Fruit fly (Drosophila melanogaster): ENCODE data around the gene FoxK.
A peak's percentile ranks its signal among the peaks of the same experiment; 100 is the strongest.

FoxK gene

DNA sequence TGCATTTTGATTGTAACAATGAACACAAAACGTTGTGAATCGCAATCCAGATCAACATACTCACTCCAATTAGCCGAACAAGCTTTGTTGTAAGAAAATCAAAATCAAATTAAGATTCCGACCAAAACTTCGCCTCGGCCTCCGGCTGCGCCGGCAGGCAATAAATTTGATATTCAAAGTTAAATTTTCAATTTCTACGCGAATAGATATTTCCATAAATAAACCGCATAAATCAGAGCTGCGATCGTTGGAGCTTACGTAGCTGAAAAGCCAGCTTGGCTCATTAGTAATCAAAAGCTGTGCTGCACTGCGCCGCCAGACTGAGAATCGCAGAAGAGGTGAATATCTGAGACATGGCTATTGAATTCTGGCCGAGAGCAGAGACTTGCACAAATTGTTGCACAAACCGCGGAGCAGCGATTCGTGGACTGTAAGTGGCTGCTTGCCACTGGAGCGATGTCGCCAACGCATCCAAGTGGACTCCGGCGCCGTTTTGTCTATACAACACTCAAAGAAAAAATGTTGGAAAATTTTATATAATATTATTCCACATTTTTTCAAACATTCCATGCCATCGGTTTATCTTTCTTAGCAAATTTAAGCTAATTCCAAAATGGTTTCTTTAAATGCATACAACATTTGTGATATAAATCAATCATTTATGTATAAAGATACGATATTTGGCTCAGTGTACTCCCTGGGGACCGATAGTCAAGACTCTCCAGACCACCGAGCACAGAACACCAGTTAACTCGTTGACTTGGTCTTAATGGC is 28.1 kb upstream of the FoxK start (continued):
- peak; percentile 22 to 74 for TF ChIP-seq salr (GFP tag; optimal IDR thresholded peaks at IDR 0.05)
- TF ChIP-seq Ets96B (tag; optimal IDR thresholded peaks at IDR 0.05): peak; percentile 88
- TF ChIP-seq Eip75B (GFP tag; optimal IDR thresholded peaks at IDR 0.05): peak; percentile 63
- TF ChIP-seq CG6163 (GFP tag; IDR thresholded peaks at IDR 0.05): peak; percentile 85
- TF ChIP-seq net (GFP tag; optimal IDR thresholded peaks at IDR 0.05): peak; percentile 60
- no peak for TF ChIP-seq svp (GFP tag)
- TF ChIP-seq OdsH (GFP tag; optimal IDR thresholded peaks at IDR 0.05): peak; percentile 63
- peak; percentile 62 for TF ChIP-seq CG9139 (GFP tag; optimal IDR thresholded peaks at IDR 0.05)
- TF ChIP-seq CG6276 (GFP tag; optimal IDR thresholded peaks at IDR 0.05): peak; percentile 69
- TF ChIP-seq ss (GFP tag; optimal IDR thresholded peaks at IDR 0.05): peak; percentile 62 to 73
- peak; percentile 19 for TF ChIP-seq CG6792 (GFP tag; optimal IDR thresholded peaks at IDR 0.05)
- no peak for TF ChIP-seq lz (GFP tag; optimal IDR thresholded peaks at IDR 0.05)
- peak; percentile 76 for TF ChIP-seq spab (GFP tag; optimal IDR thresholded peaks at IDR 0.05)
- no peak for TF ChIP-seq CG6854 (GFP tag; optimal IDR thresholded peaks at IDR 0.05)
- TF ChIP-seq CG16779 (tag; optimal IDR thresholded peaks at IDR 0.05): peak; percentile 51
- peak; percentile 82 for TF ChIP-seq CG3919 (GFP tag; optimal IDR thresholded peaks at IDR 0.05)
- no peak; the same call in 1 of the 2 replicates for TF ChIP-seq Gug (GFP tag; IDR thresholded peaks at IDR 0.05)
- TF ChIP-seq Hr39 (GFP tag; optimal IDR thresholded peaks at IDR 0.05): no peak
- no peak for TF ChIP-seq Sox15 (GFP tag; optimal IDR thresholded peaks at IDR 0.05)
- TF ChIP-seq CG3032 (tag; optimal IDR thresholded peaks at IDR 0.05): peak; percentile 81
- 0 out of 2 replicates have a peak, but pooled peaks have one; percentile 54 for TF ChIP-seq CG11294 (GFP tag; IDR thresholded peaks at IDR 0.05)

DNA sequence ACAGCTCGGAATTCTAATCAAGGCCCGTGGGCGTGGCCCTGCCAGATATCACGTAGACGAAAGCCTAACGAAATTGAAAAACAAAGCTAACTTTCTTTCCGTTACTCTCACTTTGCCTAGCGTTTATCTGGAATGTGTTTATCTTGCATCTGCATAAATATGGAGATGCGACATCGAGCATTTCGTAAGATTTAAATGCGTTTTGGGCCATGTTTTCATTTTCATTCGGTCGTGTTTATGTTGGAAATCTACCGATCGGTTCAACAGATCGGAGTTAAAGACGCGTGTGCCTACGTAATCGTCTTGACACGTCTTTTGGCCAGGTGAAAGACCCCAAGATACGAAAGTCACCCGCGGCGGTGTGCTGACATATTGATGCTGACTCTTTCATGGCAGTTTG is 27.1 kb upstream of the FoxK start:
- no peak for TF ChIP-seq CG11294 (GFP tag; IDR thresholded peaks at IDR 0.05)
- no peak for TF ChIP-seq CG8632 (GFP tag; optimal IDR thresholded peaks at IDR 0.05)
- no peak for TF ChIP-seq CG15336 (GFP tag; IDR thresholded peaks at IDR 0.05)
- no peak for TF ChIP-seq Eip75B (GFP tag; optimal IDR thresholded peaks at IDR 0.05)
- TF ChIP-seq CG6276 (GFP tag; optimal IDR thresholded peaks at IDR 0.05): no peak
- no peak for TF ChIP-seq eg (GFP tag; IDR thresholded peaks at IDR 0.05)
- TF ChIP-seq topi (GFP tag; optimal IDR thresholded peaks at IDR 0.05): no peak
- TF ChIP-seq CG3919 (GFP tag; optimal IDR thresholded peaks at IDR 0.05): no peak
- TF ChIP-seq Hr38 (GFP tag; optimal IDR thresholded peaks at IDR 0.05): no peak
- TF ChIP-seq CG34406 (GFP tag; optimal IDR thresholded peaks at IDR 0.05): no peak
- TF ChIP-seq CG10631 (GFP tag; optimal IDR thresholded peaks at IDR 0.05): no peak
- no peak for TF ChIP-seq CG4318 (GFP tag; optimal IDR thresholded peaks at IDR 0.05)
- no peak for TF ChIP-seq CG9139 (GFP tag; optimal IDR thresholded peaks at IDR 0.05)
- no peak for TF ChIP-seq dac (GFP tag; optimal IDR thresholded peaks at IDR 0.05)
- no peak for TF ChIP-seq Eip93F (GFP tag; optimal IDR thresholded peaks at IDR 0.05)
- no peak for TF ChIP-seq CG6792 (GFP tag; optimal IDR thresholded peaks at IDR 0.05)
- no peak for TF ChIP-seq CG11762 (GFP tag; optimal IDR thresholded peaks at IDR 0.05; ENCODE audit: insufficient read depth)

DNA sequence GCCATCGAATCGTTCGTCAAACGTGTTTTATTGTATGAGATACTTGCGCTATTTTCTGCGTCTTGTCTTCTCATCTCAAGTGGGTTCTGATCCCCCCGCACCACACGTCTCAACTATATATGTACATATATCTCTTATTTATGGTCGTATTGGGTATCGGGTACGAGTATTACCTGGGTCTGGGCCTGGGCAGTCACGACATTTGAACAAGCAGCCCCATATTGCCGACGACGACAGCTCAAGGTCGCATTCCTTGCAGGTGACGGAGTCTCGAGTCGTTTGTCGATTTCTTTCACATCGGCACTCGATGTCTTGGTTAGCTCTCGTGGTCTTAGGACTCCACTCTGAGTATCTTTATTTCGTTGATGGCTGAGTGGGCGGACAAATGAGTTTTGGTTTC is 24.5 kb upstream of the FoxK start:
- TF ChIP-seq CG4318 (GFP tag; optimal IDR thresholded peaks at IDR 0.05) (no peak), ss (GFP tag; optimal IDR thresholded peaks at IDR 0.05) (peak in 1 of 2 experiments; percentile 32)

DNA sequence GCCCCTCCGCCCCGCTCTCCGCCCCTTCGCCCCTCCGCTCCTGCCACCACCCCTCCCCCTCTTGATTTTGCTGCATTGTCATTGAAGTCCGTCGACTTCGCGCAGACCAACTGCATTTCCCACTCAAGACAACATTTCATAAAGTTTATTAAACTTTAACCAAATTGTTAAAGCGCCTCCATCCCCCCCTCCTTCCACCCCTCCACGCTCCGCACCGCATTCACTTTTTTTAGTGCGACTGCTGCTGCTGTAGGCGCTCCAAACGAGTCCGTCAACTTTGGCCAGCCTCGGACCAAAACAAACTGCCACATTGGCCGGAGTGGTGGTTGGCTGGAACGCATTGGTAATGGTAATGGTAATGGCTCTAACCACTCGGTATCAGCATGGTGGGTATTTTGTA is 18.3 kb upstream of the FoxK start:
- TF ChIP-seq CG11294 (GFP tag; IDR thresholded peaks at IDR 0.05): no peak
- no peak for TF ChIP-seq CG7368 (GFP tag; optimal IDR thresholded peaks at IDR 0.05)
- TF ChIP-seq CG6163 (GFP tag; IDR thresholded peaks at IDR 0.05): no peak
- no peak for TF ChIP-seq CG3032 (tag; optimal IDR thresholded peaks at IDR 0.05)
- peak; percentile 54 for TF ChIP-seq Lpt (GFP tag; optimal IDR thresholded peaks at IDR 0.05)
- TF ChIP-seq CG4318 (GFP tag; optimal IDR thresholded peaks at IDR 0.05): no peak
- no peak for TF ChIP-seq Sox14 (GFP tag; optimal IDR thresholded peaks at IDR 0.05)
- peak; percentile 25; the same call in 1 of the 3 replicates for TF ChIP-seq CG8119 (GFP tag; IDR thresholded peaks at IDR 0.05)
- TF ChIP-seq CG10631 (GFP tag; optimal IDR thresholded peaks at IDR 0.05): no peak
- no peak for TF ChIP-seq fkh (GFP tag; optimal IDR thresholded peaks at IDR 0.05)
- TF ChIP-seq Eip75B (GFP tag; optimal IDR thresholded peaks at IDR 0.05): no peak
- no peak for TF ChIP-seq vri (GFP tag; optimal IDR thresholded peaks at IDR 0.05)
- TF ChIP-seq CG8319 (GFP tag; optimal IDR thresholded peaks at IDR 0.05): no peak
- peak; percentile 37 for TF ChIP-seq CG6276 (GFP tag; optimal IDR thresholded peaks at IDR 0.05)
- TF ChIP-seq fd85E (GFP tag; optimal IDR thresholded peaks at IDR 0.05): no peak
- peak; percentile 57; the same call in 1 of the 3 replicates for TF ChIP-seq eg (GFP tag; IDR thresholded peaks at IDR 0.05)
- no peak for TF ChIP-seq acj6 (GFP tag; optimal IDR thresholded peaks at IDR 0.05)
- TF ChIP-seq dac (GFP tag; optimal IDR thresholded peaks at IDR 0.05): no peak
